Worm (Caenorhabditis elegans): Measurements from ENCODE around the gene F40F8.5.

Gene F40F8.5

DNA sequence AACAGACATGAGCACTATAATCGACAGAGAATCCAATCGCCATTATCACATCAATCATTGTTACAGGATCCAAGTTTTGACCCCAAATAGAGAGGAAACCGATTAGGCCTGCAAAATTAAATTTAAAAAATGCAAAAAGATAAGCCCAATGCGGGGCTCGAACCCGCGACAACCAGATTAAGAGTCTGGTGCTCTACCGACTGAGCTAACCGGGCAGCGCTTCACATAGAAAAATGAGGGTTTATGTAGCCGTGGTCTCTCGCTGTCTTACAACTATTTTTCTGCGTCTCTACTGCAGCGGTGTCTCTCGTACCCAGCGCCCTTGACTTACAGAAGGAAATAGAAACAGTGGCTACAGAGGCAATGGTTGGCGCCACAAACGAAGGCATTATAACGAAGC lies 22.9 kb upstream of the F40F8.5 start (continued):
- no peak for TF ChIP-seq dpl-1 (GFP tag; optimal IDR thresholded peaks at IDR 0.05)
- peak; percentile 40 for TF ChIP-seq ceh-100 (GFP tag; IDR thresholded peaks at IDR 0.05)
- TF ChIP-seq ceh-27 (GFP tag; optimal IDR thresholded peaks at IDR 0.05) = peak; percentile 19
- peak; percentile 37; the same call in 1 of the 2 replicates for TF ChIP-seq B0336.3 (GFP tag; IDR thresholded peaks at IDR 0.05)
- no peak for TF ChIP-seq gei-17 (GFP tag; optimal IDR thresholded peaks at IDR 0.05)
- TF ChIP-seq F33H1.4 (GFP tag; IDR thresholded peaks at IDR 0.05) = peak; percentile 60
- TF ChIP-seq D2030.7 (GFP tag; IDR thresholded peaks at IDR 0.05) = peak; percentile 59; the same call in 1 of the 2 replicates
- TF ChIP-seq Y53F4B.3 (GFP tag; IDR thresholded peaks at IDR 0.05) = 0 out of 2 replicates have a peak, but pooled peaks have one; percentile 25
- TF ChIP-seq tlf-1 (GFP tag; optimal IDR thresholded peaks at IDR 0.05) = no peak
- TF ChIP-seq madf-10 (tag; optimal IDR thresholded peaks at IDR 0.05) = no peak
- TF ChIP-seq akir-1 (GFP tag; optimal IDR thresholded peaks at IDR 0.05) = no peak
- peak in 1 of 3 experiments; percentile 19 for TF ChIP-seq lin-35 (GFP tag; optimal IDR thresholded peaks at IDR 0.05)
- no peak for TF ChIP-seq ama-1 (optimal IDR thresholded peaks at IDR 0.05)
- peak in 1 of 2 experiments; percentile 75 for TF ChIP-seq ama-1 (GFP tag; optimal IDR thresholded peaks at IDR 0.05)
- TF ChIP-seq hmg-20 (GFP tag; IDR thresholded peaks at IDR 0.05) = no peak
- peak; percentile 88 for TF ChIP-seq B0261.1 (tag; optimal IDR thresholded peaks at IDR 0.05)
- no peak for TF ChIP-seq sdz-38 (tag; optimal IDR thresholded peaks at IDR 0.05)
- 0 out of 2 replicates have a peak, but pooled peaks have one; percentile 22 for TF ChIP-seq attf-6 (GFP tag; IDR thresholded peaks at IDR 0.05)
- TF ChIP-seq madf-3 (GFP tag; IDR thresholded peaks at IDR 0.05) = no peak
- no peak for TF ChIP-seq F57A8.1 (GFP tag; optimal IDR thresholded peaks at IDR 0.05)
- TF ChIP-seq let-526 (GFP tag; IDR thresholded peaks at IDR 0.05) = 0 out of 2 replicates have a peak, but pooled peaks have one; percentile 11
- no peak for TF ChIP-seq bed-1 (GFP tag; IDR thresholded peaks at IDR 0.05)
- no peak for TF ChIP-seq Y56A3A.18 (GFP tag; IDR thresholded peaks at IDR 0.05)
- TF ChIP-seq ztf-26 (tag; optimal IDR thresholded peaks at IDR 0.05) = no peak
- no peak for TF ChIP-seq C06A6.2 (GFP tag; conservative IDR thresholded peaks at IDR 0.05)
- no peak for TF ChIP-seq B0019.2 (GFP tag; conservative IDR thresholded peaks at IDR 0.05)
- TF ChIP-seq nhr-27 (tag; optimal IDR thresholded peaks at IDR 0.05) = no peak
- TF ChIP-seq repo-1 (tag; optimal IDR thresholded peaks at IDR 0.05) = no peak
- TF ChIP-seq nhr-80 (tag; optimal IDR thresholded peaks at IDR 0.05) = peak; percentile 39
- no peak for TF ChIP-seq tbx-9 (tag; optimal IDR thresholded peaks at IDR 0.05; ENCODE audit: borderline replicate concordance)
- TF ChIP-seq pha-4 (tag; optimal IDR thresholded peaks at IDR 0.05) = no peak
- peak; percentile 51; the same call in 1 of the 2 replicates for TF ChIP-seq C17E4.6 (GFP tag; IDR thresholded peaks at IDR 0.05)
- peak; percentile 72 for TF ChIP-seq pbrm-1 (GFP tag; IDR thresholded peaks at IDR 0.05)
- TF ChIP-seq chd-7 (tag; optimal IDR thresholded peaks at IDR 0.05) = peak; percentile 44
- peak; percentile 69 for TF ChIP-seq mcd-1 (GFP tag; IDR thresholded peaks at IDR 0.05)
- TF ChIP-seq lag-1 (GFP tag; IDR thresholded peaks at IDR 0.05) = no peak
- peak; percentile 32 for TF ChIP-seq F49E8.2 (tag; optimal IDR thresholded peaks at IDR 0.05; ENCODE audit: insufficient read depth)
- TF ChIP-seq attf-3 (GFP tag; conservative IDR thresholded peaks at IDR 0.05) = 0 out of 2 replicates have a peak, but pooled peaks have one; percentile 22
- no peak for TF ChIP-seq aptf-2 (GFP tag; conservative IDR thresholded peaks at IDR 0.05)
- 0 out of 2 replicates have a peak, but pooled peaks have one; percentile 46 for TF ChIP-seq K11D2.4 (GFP tag; IDR thresholded peaks at IDR 0.05)
- TF ChIP-seq ceh-58 (GFP tag; IDR thresholded peaks at IDR 0.05) = no peak
- peak; percentile 33 for TF ChIP-seq lin-40 (tag; optimal IDR thresholded peaks at IDR 0.05)
- TF ChIP-seq bed-2 (GFP tag; IDR thresholded peaks at IDR 0.05) = no peak
